Fruit fly (Drosophila melanogaster): ENCODE results near the gene CG42758.

- TF ChIP-seq CG4496 (GFP tag; IDR thresholded peaks at IDR 0.05) = no peak
- no peak for TF ChIP-seq CG8301 (tag; optimal IDR thresholded peaks at IDR 0.05)
- TF ChIP-seq CG8159 (tag; optimal IDR thresholded peaks at IDR 0.05) = no peak
- TF ChIP-seq EcR (GFP tag; optimal IDR thresholded peaks at IDR 0.05) = no peak
- no peak for TF ChIP-seq CG32121 (GFP tag; IDR thresholded peaks at IDR 0.05)
- TF ChIP-seq Pif1A (GFP tag; optimal IDR thresholded peaks at IDR 0.05) = no peak
- TF ChIP-seq CG17806 (tag; optimal IDR thresholded peaks at IDR 0.05) = no peak
Observed at dm6 chr3L:14560664-14561063, 6.6 kb upstream of the CG42758 start, which contains the start of gene Lk.

Measured in whole organism, pupa.